Worm (Caenorhabditis elegans): ENCODE results near the gene best-5.

ce11 chrIII:9730407-9730806, 40.4 kb upstream of the best-5 start:
- peak; percentile 80 for TF ChIP-seq aha-1 (tag)
- no peak for TF ChIP-seq jun-1 (tag; optimal IDR thresholded peaks at IDR 0.05)
- no peak for TF ChIP-seq pha-4 (GFP tag; IDR thresholded peaks at IDR 0.05)
- TF ChIP-seq pha-4 (tag; optimal IDR thresholded peaks at IDR 0.05): no peak
- no peak for TF ChIP-seq ama-1 (optimal IDR thresholded peaks at IDR 0.05)
- no peak for TF ChIP-seq lin-1 (GFP tag; IDR thresholded peaks at IDR 0.05)
- no peak for TF ChIP-seq ztf-11 (tag; optimal IDR thresholded peaks at IDR 0.05)
- TF ChIP-seq lin-39 (tag; optimal IDR thresholded peaks at IDR 0.05): no peak
- TF ChIP-seq ceh-82 (tag; optimal IDR thresholded peaks at IDR 0.05): no peak
- TF ChIP-seq sdz-12 (GFP tag; optimal IDR thresholded peaks at IDR 0.05): no peak
- TF ChIP-seq egl-43 (GFP tag; IDR thresholded peaks at IDR 0.05): no peak
- no peak for TF ChIP-seq attf-4 (tag; optimal IDR thresholded peaks at IDR 0.05)
- no peak for TF ChIP-seq zag-1 (tag; optimal IDR thresholded peaks at IDR 0.05)
- no peak for TF ChIP-seq mxl-3 (GFP tag; optimal IDR thresholded peaks at IDR 0.05)
- no peak for TF ChIP-seq snpc-4 (tag; optimal IDR thresholded peaks at IDR 0.05)
